Worm (Caenorhabditis elegans): ENCODE results near the gene fbxa-35.
"Not testable (repeated sequence)": the region's sequence is repeated elsewhere in the genome, so short reads cannot be mapped to it uniquely, and the experiment has no call there.

fbxa-35 gene

DNA sequence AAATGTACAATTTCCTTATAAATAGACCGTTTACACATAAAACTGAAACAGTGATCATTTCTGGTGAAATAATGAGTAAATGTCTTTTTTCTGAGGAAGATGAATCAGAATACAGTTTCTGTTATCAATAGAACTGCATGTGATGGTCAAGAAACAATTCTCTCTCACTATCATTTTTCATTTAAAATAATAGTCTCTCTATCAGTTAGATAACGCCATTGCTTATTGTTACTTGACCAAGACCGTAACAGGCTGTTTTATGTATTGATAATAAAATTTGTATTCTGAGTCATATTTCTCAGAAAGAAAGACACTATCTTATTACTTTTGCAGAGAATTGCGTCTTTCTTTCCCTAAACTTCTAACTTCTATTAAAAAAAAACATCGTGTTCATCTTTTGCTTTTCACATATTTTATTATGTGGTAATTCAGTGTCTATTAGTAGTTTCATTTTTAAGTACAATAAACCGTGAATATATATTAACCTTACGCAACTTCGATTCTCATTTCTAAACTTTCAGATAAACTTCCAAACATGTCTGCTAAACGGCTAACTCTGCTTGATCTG, at the start of gene fbxa-35:
TSS of gene fbxa-35 (plus strand) at position 518 of the 568 bp plus-strand sequence.
- TF ChIP-seq cog-1 (tag; optimal IDR thresholded peaks at IDR 0.05) = no peak
- TF ChIP-seq flt-1 (GFP tag; IDR thresholded peaks at IDR 0.05) = no peak
- no peak for TF ChIP-seq ref-1 (GFP tag; conservative IDR thresholded peaks at IDR 0.05)
- no peak for TF ChIP-seq T22C8.4 (GFP tag; IDR thresholded peaks at IDR 0.05)
- TF ChIP-seq tab-1 (GFP tag; IDR thresholded peaks at IDR 0.05) = no peak
- TF ChIP-seq ztf-29 (GFP tag; IDR thresholded peaks at IDR 0.05) = no peak
- TF ChIP-seq klf-2 (GFP tag; conservative IDR thresholded peaks at IDR 0.05) = no peak

DNA sequence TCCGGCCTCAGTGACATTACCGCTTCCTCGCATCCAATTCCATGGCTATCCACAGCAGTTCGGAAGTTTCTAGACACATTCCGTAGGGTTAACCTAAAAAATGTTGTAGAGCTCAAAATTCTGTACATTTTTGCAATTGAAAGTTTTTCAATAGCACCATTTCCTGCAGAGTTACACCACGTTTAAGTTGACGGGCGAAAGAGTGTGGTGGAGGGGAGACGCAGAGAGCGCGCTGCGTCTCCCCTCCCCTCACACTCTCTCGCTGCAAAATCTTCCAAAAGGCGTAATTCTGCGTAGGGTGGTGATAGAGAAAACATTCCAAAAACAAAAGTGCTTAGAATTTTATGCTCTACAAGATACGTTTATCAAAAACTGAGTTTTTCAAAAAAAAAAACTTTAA, 47.1 kb upstream of the fbxa-35 start:
- no peak for TF ChIP-seq flt-1 (GFP tag; IDR thresholded peaks at IDR 0.05)
- TF ChIP-seq ztf-23 (GFP tag; IDR thresholded peaks at IDR 0.05) = no peak
- TF ChIP-seq med-1 (GFP tag; optimal IDR thresholded peaks at IDR 0.05; ENCODE audit: insufficient read depth) = no peak
- no peak for TF ChIP-seq cog-1 (tag; optimal IDR thresholded peaks at IDR 0.05)
- no peak for TF ChIP-seq ref-1 (GFP tag; conservative IDR thresholded peaks at IDR 0.05)
- TF ChIP-seq tab-1 (GFP tag; IDR thresholded peaks at IDR 0.05) = no peak
- TF ChIP-seq T22C8.4 (GFP tag; IDR thresholded peaks at IDR 0.05) = no peak
- no peak for TF ChIP-seq klf-2 (GFP tag; conservative IDR thresholded peaks at IDR 0.05)

DNA sequence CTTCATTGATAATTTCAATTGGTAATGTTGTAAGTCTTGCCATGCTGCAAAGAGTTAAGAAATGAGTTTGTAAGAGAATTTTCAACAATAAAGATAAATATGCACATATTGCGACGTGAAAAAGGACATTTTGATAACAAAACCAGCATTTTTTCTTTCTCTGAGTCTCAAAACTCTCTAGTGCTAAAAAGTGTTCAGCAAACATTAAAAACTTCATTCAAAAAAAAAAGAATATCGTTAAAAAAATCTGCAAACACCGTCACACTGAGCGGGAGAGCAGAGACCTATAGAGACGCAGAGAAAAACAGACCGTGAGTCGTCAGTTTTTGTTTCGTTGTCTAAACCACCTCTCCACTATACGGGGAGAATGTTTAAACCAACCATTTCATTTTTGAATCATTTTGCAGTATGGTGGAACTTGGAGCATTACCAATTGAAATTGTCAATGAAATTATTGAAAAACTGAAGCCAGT, 46.3 kb upstream of the fbxa-35 start, which contains the start of the genes fbxa-76 and fbxa-77:
TSS of gene fbxa-76 (minus strand) at position 51 of the 473 bp plus-strand sequence.
TSS of gene fbxa-77 (plus strand) at position 365 of the 473 bp plus-strand sequence.
- TF ChIP-seq cog-1 (tag; optimal IDR thresholded peaks at IDR 0.05) (no peak), klf-2 (GFP tag; conservative IDR thresholded peaks at IDR 0.05) (no peak), flt-1 (GFP tag; IDR thresholded peaks at IDR 0.05) (no peak), ref-1 (GFP tag; conservative IDR thresholded peaks at IDR 0.05) (no peak), med-1 (GFP tag; optimal IDR thresholded peaks at IDR 0.05; ENCODE audit: insufficient read depth) (no peak), tab-1 (GFP tag; IDR thresholded peaks at IDR 0.05) (no peak), ztf-23 (GFP tag; IDR thresholded peaks at IDR 0.05) (no peak), T22C8.4 (GFP tag; IDR thresholded peaks at IDR 0.05) (no peak), ztf-29 (GFP tag; IDR thresholded peaks at IDR 0.05) (no peak)

DNA sequence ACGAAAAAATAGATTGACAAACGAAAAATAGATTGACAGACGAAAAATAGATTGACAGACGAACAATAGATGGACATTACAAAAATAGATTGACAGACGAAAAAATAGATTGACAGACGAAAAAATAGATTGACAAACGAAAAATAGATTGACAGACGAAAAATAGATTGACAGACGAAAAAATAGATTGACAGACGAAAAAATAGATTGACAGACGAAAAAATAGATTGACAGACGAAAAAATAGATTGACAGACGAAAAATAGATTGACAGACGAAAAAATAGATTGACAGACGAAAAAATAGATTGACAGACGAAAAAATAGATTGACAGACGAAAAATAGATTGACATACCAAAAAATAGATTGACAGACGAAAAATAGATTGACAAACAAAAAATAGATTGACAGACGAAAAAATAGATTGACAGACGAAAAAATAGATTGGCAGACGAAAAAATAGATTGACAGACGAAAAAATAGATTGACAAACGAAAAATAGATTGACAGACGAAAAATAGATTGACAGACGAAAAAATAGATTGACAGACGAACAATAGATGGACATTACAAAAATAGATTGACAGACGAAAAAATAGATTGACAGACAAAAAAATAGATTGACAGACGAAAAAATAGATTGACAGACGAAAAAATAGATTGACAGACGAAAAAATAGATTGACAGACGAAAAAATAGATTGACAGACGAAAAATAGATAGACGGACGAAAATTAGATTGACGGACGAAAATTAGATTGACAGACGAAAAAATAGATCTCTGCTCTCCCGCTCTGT, 42.9 kb upstream of the fbxa-35 start:
- TF ChIP-seq ztf-23 (GFP tag; IDR thresholded peaks at IDR 0.05) (peak; percentile 29; the same call in 1 of the 2 replicates), ztf-29 (GFP tag; IDR thresholded peaks at IDR 0.05) (0 out of 2 replicates have a peak, but pooled peaks have one; percentile 19)

DNA sequence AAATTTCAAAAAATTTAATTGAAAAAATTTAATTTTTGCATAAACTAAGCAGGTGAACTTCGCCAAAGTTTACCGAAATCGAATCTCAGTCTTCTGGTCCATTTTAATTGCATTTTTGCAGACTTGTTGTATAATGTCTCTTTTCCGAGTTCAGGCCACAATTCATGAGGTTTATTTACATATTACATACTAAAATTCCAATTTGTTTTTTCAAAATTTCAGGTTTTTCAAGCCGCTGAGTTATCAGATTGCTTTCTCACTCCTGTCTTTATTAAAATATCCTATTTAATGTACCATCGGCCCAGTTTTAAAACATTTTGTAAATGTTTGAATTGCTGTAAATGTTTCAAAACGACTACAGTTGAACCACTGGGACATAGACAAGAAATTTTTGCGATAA, 38.9 kb upstream of the fbxa-35 start, which contains the start of gene fbxa-208:
TSS of gene fbxa-208 (plus strand) at position 301 of the 400 bp plus-strand sequence.
- TF ChIP-seq flt-1 (GFP tag; IDR thresholded peaks at IDR 0.05); ztf-29 (GFP tag; IDR thresholded peaks at IDR 0.05); ref-1 (GFP tag; conservative IDR thresholded peaks at IDR 0.05): not testable (repeated sequence)

DNA sequence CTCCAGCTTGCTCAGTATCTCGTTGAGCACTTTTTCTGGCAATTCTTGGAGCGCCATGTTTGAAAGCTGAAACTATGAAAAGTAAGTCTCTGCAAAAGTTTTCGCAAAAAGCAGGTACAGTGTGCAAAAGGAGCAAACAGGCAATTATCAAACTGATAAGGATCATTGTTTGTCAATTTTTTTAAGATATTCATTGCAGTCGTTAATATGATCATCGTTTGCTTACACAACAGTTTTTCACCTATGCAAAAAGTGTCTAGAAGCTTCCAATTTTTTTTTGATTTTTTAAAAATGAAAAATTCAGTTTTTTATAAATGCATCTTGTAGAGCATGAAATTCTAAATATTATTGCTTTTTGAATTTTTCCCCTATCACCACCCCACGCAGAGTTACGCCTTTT, 37.1 kb upstream of the fbxa-35 start, which contains the start of gene fbxa-78:
TSS of gene fbxa-78 (minus strand) at position 101 of the 400 bp plus-strand sequence.
- TF ChIP-seq cog-1 (tag; optimal IDR thresholded peaks at IDR 0.05); flt-1 (GFP tag; IDR thresholded peaks at IDR 0.05); ztf-29 (GFP tag; IDR thresholded peaks at IDR 0.05): not testable (repeated sequence)

DNA sequence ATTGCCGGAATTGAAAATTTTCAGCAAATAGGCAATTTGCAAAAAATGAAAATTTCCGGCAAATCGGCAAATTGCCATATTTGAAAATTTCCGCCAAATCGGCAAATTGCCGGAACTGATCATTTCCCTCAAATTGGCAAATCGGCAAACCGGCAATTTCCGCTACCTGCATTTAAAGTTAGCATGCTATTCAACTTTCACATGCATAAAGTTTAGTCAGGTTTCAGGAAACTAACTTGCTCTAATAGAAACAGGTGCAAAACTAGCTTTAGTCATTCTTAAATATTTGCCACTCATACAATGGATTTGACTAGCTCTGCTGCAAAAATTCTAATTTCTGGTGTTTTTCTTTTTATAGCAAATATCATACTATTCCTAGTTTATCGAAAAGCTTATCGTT, 31.8 kb upstream of the fbxa-35 start, which contains the start of gene srz-9:
TSS of gene srz-9 (plus strand) at position 301 of the 400 bp plus-strand sequence.
- not testable (repeated sequence) for TF ChIP-seq flt-1, ztf-23, T22C8.4 (GFP tag; IDR thresholded peaks at IDR 0.05)

DNA sequence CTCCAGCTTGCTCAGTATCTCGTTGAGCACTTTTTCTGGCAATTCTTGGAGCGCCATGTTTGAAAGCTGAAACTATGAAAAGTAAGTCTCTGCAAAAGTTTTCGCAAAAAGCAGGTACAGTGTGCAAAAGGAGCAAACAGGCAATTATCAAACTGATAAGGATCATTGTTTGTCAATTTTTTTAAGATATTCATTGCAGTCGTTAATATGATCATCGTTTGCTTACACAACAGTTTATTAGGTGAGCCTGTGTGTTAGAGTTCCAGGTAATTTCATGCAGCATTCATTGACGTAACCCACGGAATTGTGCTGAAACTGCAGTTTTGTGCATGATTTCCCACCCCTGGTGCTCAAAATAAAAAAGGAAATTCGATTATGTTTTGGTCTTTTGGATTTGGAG, 28.7 kb upstream of the fbxa-35 start, which contains the start of gene fbxa-151:
TSS of gene fbxa-151 (minus strand) at position 101 of the 400 bp plus-strand sequence.
- not testable (repeated sequence) for TF ChIP-seq flt-1, T22C8.4, ztf-23 (GFP tag; IDR thresholded peaks at IDR 0.05)

DNA sequence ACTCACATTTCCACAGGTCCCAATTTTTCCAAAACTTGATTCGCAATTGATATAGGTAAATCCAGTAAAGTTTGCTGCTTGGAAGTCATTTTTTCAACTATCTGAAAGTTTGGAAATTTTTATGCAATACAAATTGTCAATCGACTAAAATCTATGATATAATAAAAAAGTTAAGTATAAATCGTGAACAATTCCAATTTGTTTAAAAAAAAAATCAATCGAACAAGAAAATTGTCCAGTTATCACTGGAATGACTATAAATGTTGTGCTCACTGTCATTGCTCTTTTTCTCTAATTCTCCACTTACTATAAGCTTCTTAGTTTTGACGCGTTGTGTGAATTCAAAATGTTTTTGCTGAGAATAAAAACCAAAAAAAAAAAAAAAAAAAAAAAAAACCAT, 26.3 kb upstream of the fbxa-35 start, which contains the start of gene fbxa-32:
TSS of gene fbxa-32 (minus strand) at position 101 of the 400 bp plus-strand sequence.
- TF ChIP-seq cog-1 (tag; optimal IDR thresholded peaks at IDR 0.05) (no peak), med-1 (GFP tag; optimal IDR thresholded peaks at IDR 0.05; ENCODE audit: insufficient read depth) (no peak), ztf-29 (GFP tag; IDR thresholded peaks at IDR 0.05) (no peak), ref-1 (GFP tag; conservative IDR thresholded peaks at IDR 0.05) (no peak)

DNA sequence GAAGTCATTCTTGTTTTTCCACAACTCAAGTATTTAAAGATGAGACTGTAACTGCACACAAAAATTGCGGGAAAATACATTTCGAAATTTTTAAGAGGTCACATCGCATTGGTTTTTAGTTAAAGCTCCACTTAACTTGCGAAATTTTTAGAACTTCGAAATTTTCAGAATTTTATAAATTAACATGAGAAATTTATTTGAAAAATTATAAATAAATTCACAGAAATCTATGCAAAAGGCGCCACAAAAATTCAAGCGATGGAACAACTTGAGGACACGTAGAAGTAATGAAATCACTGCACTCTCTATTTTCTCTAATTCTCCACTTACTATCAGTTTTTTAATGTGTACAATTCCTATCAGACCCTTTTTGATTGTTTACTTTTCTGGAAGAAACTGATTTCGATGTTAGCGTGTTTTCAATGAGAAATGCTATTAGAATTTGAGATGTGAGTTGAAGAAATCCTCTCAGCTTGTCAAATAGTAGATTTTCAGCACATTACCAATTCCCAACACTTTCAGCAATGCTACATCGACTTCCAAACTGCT, 24.0 kb upstream of the fbxa-35 start, which contains the start of gene fbxa-31:
TSS of gene fbxa-31 (minus strand) at position 51 of the 549 bp plus-strand sequence.
- TF ChIP-seq ref-1 (GFP tag; conservative IDR thresholded peaks at IDR 0.05) = no peak
- TF ChIP-seq med-1 (GFP tag; optimal IDR thresholded peaks at IDR 0.05; ENCODE audit: insufficient read depth) = no peak
- TF ChIP-seq klf-2 (GFP tag; conservative IDR thresholded peaks at IDR 0.05) = no peak
- TF ChIP-seq flt-1 (GFP tag; IDR thresholded peaks at IDR 0.05) = no peak
- TF ChIP-seq ztf-29 (GFP tag; IDR thresholded peaks at IDR 0.05) = no peak
- no peak for TF ChIP-seq ztf-23 (GFP tag; IDR thresholded peaks at IDR 0.05)
- no peak for TF ChIP-seq cog-1 (tag; optimal IDR thresholded peaks at IDR 0.05)
- TF ChIP-seq T22C8.4 (GFP tag; IDR thresholded peaks at IDR 0.05) = no peak
- TF ChIP-seq tab-1 (GFP tag; IDR thresholded peaks at IDR 0.05) = no peak

All from whole organism, midembryonic.